Fruit fly (Drosophila melanogaster): ENCODE results near the gene CG13992.

CG13992 gene

dm6 chr2L:5999247-5999646 is 31.7 kb upstream of the CG13992 start, which contains the start of gene Kdm5 (continued):
- TF ChIP-seq CG34422 (GFP tag; IDR thresholded peaks at IDR 0.05) (peak; percentile 65; the same call in 2 of the 3 replicates), inv (GFP tag; IDR thresholded peaks at IDR 0.05; ENCODE audit: partially characterized antibody) (0 out of 2 replicates have a peak, but pooled peaks have one; percentile 20), Atf6 (GFP tag; IDR thresholded peaks at IDR 0.05) (peak; percentile 57), CG12659 (GFP tag; optimal IDR thresholded peaks at IDR 0.05) (peak; percentile 76), CG9797 (GFP tag; optimal IDR thresholded peaks at IDR 0.05) (peak; percentile 89), CG8281 (tag; optimal IDR thresholded peaks at IDR 0.05) (no peak), Fer3 (tag; optimal IDR thresholded peaks at IDR 0.05) (peak; percentile 11), D19A (tag; optimal IDR thresholded peaks at IDR 0.05) (no peak), CG6689 (GFP tag; IDR thresholded peaks at IDR 0.05) (0 out of 2 replicates have a peak, but pooled peaks have one; percentile 14), CG10565 (GFP tag; optimal IDR thresholded peaks at IDR 0.05) (no peak), gro (GFP tag; optimal IDR thresholded peaks at IDR 0.05) (peak; percentile 22), CG13123 (GFP tag; optimal IDR thresholded peaks at IDR 0.05) (no peak), Dip3 (GFP tag; optimal IDR thresholded peaks at IDR 0.05) (peak; percentile 44), CG10543 (GFP tag; optimal IDR thresholded peaks at IDR 0.05) (peak; percentile 78), grn (GFP tag; optimal IDR thresholded peaks at IDR 0.05) (peak; percentile 90), fru (optimal IDR thresholded peaks at IDR 0.05) (no peak), jumu (GFP tag; optimal IDR thresholded peaks at IDR 0.05) (peak; percentile 37), lmd (GFP tag; IDR thresholded peaks at IDR 0.05) (peak; percentile 25; the same call in 1 of the 2 replicates), CG12236 (GFP tag; optimal IDR thresholded peaks at IDR 0.05) (no peak), Scr (GFP tag; IDR thresholded peaks at IDR 0.05; ENCODE audit: partially characterized antibody) (peak; percentile 34), wek (GFP tag; optimal IDR thresholded peaks at IDR 0.05) (no peak), dm (GFP tag; optimal IDR thresholded peaks at IDR 0.05) (peak; percentile 44), zen (tag; optimal IDR thresholded peaks at IDR 0.05) (peak; percentile 16), trem (tag; optimal IDR thresholded peaks at IDR 0.05) (peak; percentile 35), CG13287 (GFP tag; IDR thresholded peaks at IDR 0.05; ENCODE audit: partially characterized antibody) (peak; percentile 24; the same call in 1 of the 2 replicates), Rfx (GFP tag; IDR thresholded peaks at IDR 0.05) (peak; percentile 79), Bteb2 (GFP tag; optimal IDR thresholded peaks at IDR 0.05) (no peak), CG14710 (tag; optimal IDR thresholded peaks at IDR 0.05) (peak; percentile 46), HmgD (GFP tag; optimal IDR thresholded peaks at IDR 0.05) (peak; percentile 62), CG33213 (GFP tag; optimal IDR thresholded peaks at IDR 0.05) (peak; percentile 64), CG16779 (GFP tag; IDR thresholded peaks at IDR 0.05) (no peak), CG18619 (GFP tag; optimal IDR thresholded peaks at IDR 0.05) (peak; percentile 8), CG9876 (GFP tag; optimal IDR thresholded peaks at IDR 0.05) (peak; percentile 16), HLH54F (GFP tag; optimal IDR thresholded peaks at IDR 0.05) (peak; percentile 17), Nf-YA (GFP tag; IDR thresholded peaks at IDR 0.05) (0 out of 2 replicates have a peak, but pooled peaks have one; percentile 11), CG18599 (GFP tag; optimal IDR thresholded peaks at IDR 0.05) (peak; percentile 25), gsb-n (tag; optimal IDR thresholded peaks at IDR 0.05) (no peak), CG31224 (GFP tag; IDR thresholded peaks at IDR 0.05) (peak; percentile 14; the same call in 1 of the 2 replicates), gfzf (GFP tag; optimal IDR thresholded peaks at IDR 0.05) (peak; percentile 84), CG34376 (GFP tag; optimal IDR thresholded peaks at IDR 0.05) (peak; percentile 19), gcm (GFP tag; optimal IDR thresholded peaks at IDR 0.05) (no peak), CG14667 (GFP tag; IDR thresholded peaks at IDR 0.05) (no peak), CG17829 (tag; optimal IDR thresholded peaks at IDR 0.05) (peak; percentile 42), CG4707 (GFP tag; optimal IDR thresholded peaks at IDR 0.05) (no peak), Spps (tag; optimal IDR thresholded peaks at IDR 0.05) (no peak), NFAT (GFP tag; IDR thresholded peaks at IDR 0.05) (peak; percentile 56), CG7839 (tag; optimal IDR thresholded peaks at IDR 0.05) (peak; percentile 4), CG2116 (GFP tag; optimal IDR thresholded peaks at IDR 0.05) (peak; percentile 26), CG8359 (GFP tag; optimal IDR thresholded peaks at IDR 0.05; ENCODE audit: borderline replicate concordance) (peak; percentile 16), CG17328 (GFP tag; IDR thresholded peaks at IDR 0.05) (0 out of 2 replicates have a peak, but pooled peaks have one; percentile 12)
